Worm (Caenorhabditis elegans): ENCODE measurements around the gene C31H2.14.

Gene C31H2.14

DNA sequence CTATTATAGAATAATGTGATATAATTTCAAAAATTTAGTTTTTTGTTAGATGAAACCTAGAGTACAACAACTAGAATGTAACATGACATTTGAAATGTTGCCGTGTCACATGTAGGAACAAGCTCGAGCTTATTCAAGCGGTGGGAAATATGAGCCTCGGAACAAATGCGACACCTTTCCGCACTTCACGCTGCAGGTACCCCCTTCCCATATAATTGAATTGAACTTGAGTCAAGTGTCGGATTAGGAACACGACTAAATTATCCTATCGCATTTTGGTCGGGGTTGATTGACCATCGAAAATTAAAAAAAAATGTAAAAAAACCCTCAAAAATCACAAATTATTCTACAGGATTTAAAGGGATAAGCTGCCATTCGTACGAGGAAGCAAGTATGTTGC lies 27.8 kb upstream of the C31H2.14 start:
- TF ChIP-seq daf-16 (GFP tag; optimal IDR thresholded peaks at IDR 0.05) (no peak), daf-16 (tag; optimal IDR thresholded peaks at IDR 0.05) (no peak), hlh-30 (tag; optimal IDR thresholded peaks at IDR 0.05; ENCODE audit: insufficient read depth) (peak; percentile 49), mxl-2 (GFP tag; conservative IDR thresholded peaks at IDR 0.05) (no peak), aha-1 (tag) (peak; percentile 75), nhr-11 (tag; optimal IDR thresholded peaks at IDR 0.05) (no peak), sdz-12 (GFP tag; optimal IDR thresholded peaks at IDR 0.05) (no peak), unc-62 (GFP tag; optimal IDR thresholded peaks at IDR 0.05 in 1 of 2) (no peak), unc-62 (tag; optimal IDR thresholded peaks at IDR 0.05) (no peak), F44E2.7 (GFP tag; IDR thresholded peaks at IDR 0.05) (no peak), egl-43 (GFP tag; IDR thresholded peaks at IDR 0.05) (no peak), zfp-2 (tag; optimal IDR thresholded peaks at IDR 0.05) (no peak), fos-1 (tag; optimal IDR thresholded peaks at IDR 0.05) (no peak), jun-1 (tag; optimal IDR thresholded peaks at IDR 0.05) (no peak), pqm-1 (tag; optimal IDR thresholded peaks at IDR 0.05) (no peak), snpc-1.2 (GFP tag; IDR thresholded peaks at IDR 0.05) (no peak)

DNA sequence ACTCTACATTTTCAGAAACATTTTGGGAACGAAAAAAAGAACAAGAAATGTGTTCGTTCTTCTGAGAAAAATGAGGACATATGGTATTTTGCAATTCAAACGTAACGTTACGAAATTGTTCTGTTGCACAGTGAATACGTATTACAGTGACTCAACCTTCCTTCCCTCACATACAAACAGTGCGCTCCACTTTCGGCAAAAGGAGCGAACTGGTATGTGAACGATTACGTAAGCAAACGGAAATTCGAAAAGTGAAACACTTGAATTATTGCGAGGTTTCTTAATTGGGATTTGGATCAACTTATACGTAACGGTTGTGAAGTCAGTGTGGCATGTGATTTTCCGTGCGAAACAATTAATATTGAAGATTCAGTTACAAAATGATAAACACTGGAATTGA lies 27.2 kb upstream of the C31H2.14 start:
- TF ChIP-seq dmd-9 (GFP tag; IDR thresholded peaks at IDR 0.05), result no peak
- TF ChIP-seq nhr-102 (tag; optimal IDR thresholded peaks at IDR 0.05), result no peak
- peak; percentile 12 for TF ChIP-seq mes-2 (tag; optimal IDR thresholded peaks at IDR 0.05; ENCODE audit: poor library complexity, severe bottlenecking)
- peak in 1 of 2 experiments; percentile 73 for TF ChIP-seq unc-62 (GFP tag; optimal IDR thresholded peaks at IDR 0.05 in 1 of 2)
- no peak for TF ChIP-seq unc-62 (tag; optimal IDR thresholded peaks at IDR 0.05)
- 0 out of 2 replicates have a peak, but pooled peaks have one; percentile 7 for TF ChIP-seq tra-1 (GFP tag; IDR thresholded peaks at IDR 0.05)

- TF ChIP-seq egl-43 (GFP tag; IDR thresholded peaks at IDR 0.05) (peak; percentile 37; the same call in 1 of the 2 replicates), hmg-1.1 (GFP tag; IDR thresholded peaks at IDR 0.05) (peak; percentile 47; the same call in 1 of the 2 replicates), nhr-11 (tag; optimal IDR thresholded peaks at IDR 0.05) (peak; percentile 55), mdl-1 (tag; optimal IDR thresholded peaks at IDR 0.05) (no peak), R02D3.7 (tag; optimal IDR thresholded peaks at IDR 0.05) (no peak), mep-1 (tag; optimal IDR thresholded peaks at IDR 0.05) (peak; percentile 34), rbr-2 (tag; optimal IDR thresholded peaks at IDR 0.05) (peak; percentile 21), aha-1 (tag) (peak; percentile 91), lsy-2 (tag; optimal IDR thresholded peaks at IDR 0.05) (peak in 1 of 2 experiments; percentile 39), nhr-48 (tag; optimal IDR thresholded peaks at IDR 0.05) (no peak), nhr-102 (tag; optimal IDR thresholded peaks at IDR 0.05) (no peak), ctbp-1 (GFP tag; IDR thresholded peaks at IDR 0.05) (0 out of 2 replicates have a peak, but pooled peaks have one; percentile 13), vab-7 (GFP tag; IDR thresholded peaks at IDR 0.05) (0 out of 2 replicates have a peak, but pooled peaks have one; percentile 22), ceh-62 (tag; optimal IDR thresholded peaks at IDR 0.05) (no peak), unc-62 (GFP tag; optimal IDR thresholded peaks at IDR 0.05 in 1 of 2) (peak in 1 of 2 experiments; percentile 98), unc-62 (tag; optimal IDR thresholded peaks at IDR 0.05) (no peak), hlh-30 (tag; optimal IDR thresholded peaks at IDR 0.05; ENCODE audit: insufficient read depth) (peak; percentile 78)
Observed at ce11 chrX:5121789-5122188, 26.2 kb upstream of the C31H2.14 start.

DNA sequence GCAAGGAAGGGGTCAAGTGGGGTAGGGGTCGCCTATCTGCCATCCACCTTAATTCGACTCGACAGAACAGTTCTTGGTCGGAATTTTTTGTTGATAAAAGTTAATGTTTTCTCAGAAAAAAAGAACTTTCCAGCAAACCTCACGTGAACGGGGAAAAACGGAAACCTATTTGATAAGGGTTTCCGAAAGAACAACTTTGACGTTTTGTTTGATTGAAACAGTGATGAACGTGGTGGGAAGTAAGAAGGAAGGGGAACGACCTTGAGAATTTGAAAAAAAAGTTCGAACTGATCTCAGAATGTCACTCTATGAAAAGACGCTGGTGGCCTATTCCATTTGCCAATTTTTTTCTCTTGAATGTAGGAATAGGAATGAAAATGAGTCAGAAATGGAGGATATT lies 25.6 kb upstream of the C31H2.14 start:
- TF ChIP-seq hlh-30 (tag; optimal IDR thresholded peaks at IDR 0.05; ENCODE audit: insufficient read depth), result peak; percentile 69
- peak; percentile 53; the same call in 1 of the 2 replicates for TF ChIP-seq ceh-20 (GFP tag; IDR thresholded peaks at IDR 0.05)
- no peak for TF ChIP-seq mep-1 (tag; optimal IDR thresholded peaks at IDR 0.05)
- no peak for TF ChIP-seq nhr-41 (GFP tag; IDR thresholded peaks at IDR 0.05)
- TF ChIP-seq sdz-12 (GFP tag; optimal IDR thresholded peaks at IDR 0.05), result no peak
- TF ChIP-seq ceh-28 (tag; optimal IDR thresholded peaks at IDR 0.05), result no peak
- peak; percentile 59 for TF ChIP-seq dve-1 (tag; optimal IDR thresholded peaks at IDR 0.05; ENCODE audit: insufficient read depth)
- TF ChIP-seq Y75B8A.6 (GFP tag; IDR thresholded peaks at IDR 0.05), result no peak
- TF ChIP-seq nhr-25 (tag; optimal IDR thresholded peaks at IDR 0.05; ENCODE audit: borderline replicate concordance, insufficient read depth), result no peak
- 0 out of 2 replicates have a peak, but pooled peaks have one; percentile 16 for TF ChIP-seq pha-4 (GFP tag; IDR thresholded peaks at IDR 0.05)
- no peak for TF ChIP-seq pha-4 (tag; optimal IDR thresholded peaks at IDR 0.05)
- no peak for TF ChIP-seq T20F7.1 (GFP tag; optimal IDR thresholded peaks at IDR 0.05)
- no peak for TF ChIP-seq nhr-111 (GFP tag; optimal IDR thresholded peaks at IDR 0.05)
- TF ChIP-seq duxl-1 (tag; optimal IDR thresholded peaks at IDR 0.05; ENCODE audit: poor library complexity), result no peak
- TF ChIP-seq nhr-28 (tag; optimal IDR thresholded peaks at IDR 0.05), result peak; percentile 49
- TF ChIP-seq hlh-11 (tag; optimal IDR thresholded peaks at IDR 0.05), result peak; percentile 49
- TF ChIP-seq spr-1 (tag; optimal IDR thresholded peaks at IDR 0.05), result no peak
- no peak for TF ChIP-seq daf-16 (GFP tag; optimal IDR thresholded peaks at IDR 0.05)
- peak; percentile 62 for TF ChIP-seq daf-16 (tag; optimal IDR thresholded peaks at IDR 0.05)
- TF ChIP-seq nhr-102 (tag; optimal IDR thresholded peaks at IDR 0.05), result no peak
- no peak for TF ChIP-seq jun-1 (tag; optimal IDR thresholded peaks at IDR 0.05)
- TF ChIP-seq nhr-10 (tag; optimal IDR thresholded peaks at IDR 0.05), result no peak
